Fruit fly (Drosophila melanogaster) whole organism, embryonic: Measurements from ENCODE around the gene CG32811.

Experiments
- Antp ChIP-seq: fragments of 200-800 bp; sonication (Bioruptor generic); optimal IDR thresholded peaks from 3 replicates; lab custom pipeline; 2016; ENCODE audit warnings: missing biosample characterization, missing genetic modification characterization
- B-H1 ChIP-seq: fragments of 200-800 bp; sonication (Bioruptor generic); IDR thresholded peaks from 3 replicates; pipeline ENCODE4 v1.3.6; 2022; ENCODE audit warnings: missing biosample characterization, missing genetic modification characterization
- Blimp-1 ChIP-seq: fragments of 200-800 bp; sonication (Bioruptor generic); optimal IDR thresholded peaks from 3 replicates; lab custom pipeline; 2018; ENCODE audit warnings: missing biosample characterization, missing genetic modification characterization, mild to moderate bottlenecking, moderate library complexity, missing genetic modification reagents
- CG1024 ChIP-seq: fragments of 200-800 bp; sonication (Bioruptor generic); IDR thresholded peaks from 2 replicates; pipeline ENCODE4 v1.3.6; 2022; ENCODE audit warnings: missing biosample characterization, missing genetic modification characterization
- CG12071 ChIP-seq: fragments of 200-800 bp; sonication (Bioruptor generic); optimal IDR thresholded peaks from 3 replicates; lab custom pipeline; 2018; ENCODE audit warnings: missing biosample characterization, mild to moderate bottlenecking, missing genetic modification characterization
- CG12744 ChIP-seq: fragments of 200-800 bp; sonication (Bioruptor generic); optimal IDR thresholded peaks from 2 replicates; lab custom pipeline; 2016; ENCODE audit warnings: missing biosample characterization, missing genetic modification characterization
- CG13287 ChIP-seq: fragments of 200-800 bp; sonication (Bioruptor generic); IDR thresholded peaks from 2 replicates; pipeline ENCODE4 v1.3.6; 2022; ENCODE audit warnings: missing biosample characterization, missing genetic modification characterization; ENCODE audit not compliant: partially characterized antibody
- CG13424 ChIP-seq: fragments of 200-800 bp; sonication (Bioruptor generic); optimal IDR thresholded peaks from 2 replicates; lab custom pipeline; 2019; ENCODE audit warnings: missing biosample characterization, mild to moderate bottlenecking, missing genetic modification characterization, moderate library complexity
- CG1602 ChIP-seq: fragments of 200-800 bp; sonication (Bioruptor generic); optimal IDR thresholded peaks from 3 replicates; lab custom pipeline; 2016; ENCODE audit warnings: missing biosample characterization, missing genetic modification characterization
- CG17186 ChIP-seq: fragments of 200-800 bp; sonication (Bioruptor generic); optimal IDR thresholded peaks from 3 replicates; lab custom pipeline; 2017; ENCODE audit warnings: missing biosample characterization, missing genetic modification reagents, missing genetic modification characterization
- CG17361 ChIP-seq: fragments of 200-800 bp; sonication (Bioruptor generic); IDR thresholded peaks from 3 replicates; pipeline ENCODE4 v1.3.6; 2022; ENCODE audit warnings: missing biosample characterization, missing genetic modification characterization
- CG18476 ChIP-seq: fragments of 200-800 bp; sonication (Bioruptor generic); optimal IDR thresholded peaks from 2 replicates; lab custom pipeline; 2016; ENCODE audit warnings: missing biosample characterization, mild to moderate bottlenecking, missing genetic modification characterization
- CG2116 ChIP-seq: fragments of 200-800 bp; sonication (Bioruptor generic); optimal IDR thresholded peaks from 3 replicates; lab custom pipeline; 2018; ENCODE audit warnings: missing biosample characterization, mild to moderate bottlenecking, missing genetic modification characterization
- CG2199 ChIP-seq: fragments of 200-800 bp; sonication (Bioruptor generic); IDR thresholded peaks from 3 replicates; pipeline ENCODE4 v1.3.6; 2022; ENCODE audit warnings: missing biosample characterization, missing genetic modification characterization
- CG2202 ChIP-seq: fragments of 200-800 bp; sonication (Bioruptor generic); optimal IDR thresholded peaks from 2 replicates; lab custom pipeline; 2018; ENCODE audit warnings: missing biosample characterization, mild to moderate bottlenecking, missing genetic modification characterization
- CG2678 ChIP-seq: fragments of 200-800 bp; sonication (Bioruptor generic); optimal IDR thresholded peaks from 3 replicates; lab custom pipeline; 2019; ENCODE audit warnings: missing biosample characterization, mild to moderate bottlenecking, missing genetic modification characterization, moderate library complexity
- CG30431 ChIP-seq: fragments of 200-800 bp; sonication (Bioruptor generic); optimal IDR thresholded peaks from 2 replicates; lab custom pipeline; 2017; ENCODE audit warnings: missing biosample characterization, missing genetic modification characterization
- CG31388 ChIP-seq: fragments of 200-800 bp; sonication (Bioruptor generic); optimal IDR thresholded peaks from 2 replicates; lab custom pipeline; 2016; ENCODE audit warnings: missing biosample characterization, missing genetic modification characterization
- CG32767 ChIP-seq: fragments of 200-800 bp; sonication (Bioruptor generic); IDR thresholded peaks from 2 replicates; pipeline ENCODE4 v1.3.6; 2022; ENCODE audit warnings: missing biosample characterization, missing genetic modification characterization
- CG33557 ChIP-seq: fragments of 200-800 bp; sonication (Bioruptor generic); optimal IDR thresholded peaks from 2 replicates; lab custom pipeline; 2019; ENCODE audit warnings: missing biosample characterization, mild to moderate bottlenecking, missing genetic modification characterization, moderate library complexity
- CG3838 ChIP-seq: fragments of 200-800 bp; sonication (Bioruptor generic); optimal IDR thresholded peaks from 3 replicates; lab custom pipeline; 2016; ENCODE audit warnings: missing biosample characterization, missing genetic modification characterization
- CG3847 ChIP-seq: fragments of 200-800 bp; sonication (Bioruptor generic); IDR thresholded peaks from 2 replicates; pipeline ENCODE4 v1.3.6; 2022; ENCODE audit warnings: missing biosample characterization, missing genetic modification characterization
- CG7745 ChIP-seq: fragments of 200-800 bp; sonication (Bioruptor generic); optimal IDR thresholded peaks from 2 replicates; lab custom pipeline; 2018; ENCODE audit warnings: missing biosample characterization, mild to moderate bottlenecking, missing genetic modification characterization, moderate library complexity
- CG9817 ChIP-seq: fragments of 200-800 bp; sonication (Bioruptor generic); optimal IDR thresholded peaks from 2 replicates; lab custom pipeline; 2018; ENCODE audit warnings: missing biosample characterization, mild to moderate bottlenecking, missing genetic modification characterization, moderate library complexity
- Drgx ChIP-seq: fragments of 200-800 bp; sonication (Bioruptor generic); IDR thresholded peaks from 2 replicates; pipeline ENCODE4 v1.3.6; 2022; ENCODE audit warnings: missing biosample characterization, missing genetic modification characterization
- H2.0 ChIP-seq: fragments of 200-800 bp; sonication (Bioruptor generic); IDR thresholded peaks from 2 replicates; pipeline ENCODE4 v1.3.6; 2022; ENCODE audit warnings: missing biosample characterization, missing genetic modification characterization
- Opbp ChIP-seq: fragments of 200-800 bp; sonication (Bioruptor generic); IDR thresholded peaks from 3 replicates; pipeline ENCODE4 v1.3.6; 2022; ENCODE audit warnings: missing biosample characterization, missing genetic modification characterization; ENCODE audit not compliant: partially characterized antibody
- Tbp ChIP-seq: fragments of >200 bp; optimal IDR thresholded peaks from 2 replicates; lab custom pipeline; 2018; ENCODE audit warnings: missing biosample characterization, missing genetic modification characterization
- amos ChIP-seq: fragments of 200-800 bp; sonication (Bioruptor generic); IDR thresholded peaks from 2 replicates; pipeline ENCODE4 v1.3.6; 2022; ENCODE audit warnings: missing biosample characterization, missing genetic modification characterization; ENCODE audit not compliant: partially characterized antibody
- ci ChIP-seq: fragments of 200-800 bp; sonication (Bioruptor generic); IDR thresholded peaks from 3 replicates; pipeline ENCODE4 v1.3.6; 2022; ENCODE audit warnings: missing biosample characterization, missing genetic modification characterization
- eve ChIP-seq, 2 experiments: fragments of >200 bp; optimal IDR thresholded peaks; 2 replicates each; lab custom pipeline; 2017; ENCODE audit warnings: missing biosample characterization in 2 of 2, missing genetic modification characterization in 2 of 2
- gcm ChIP-seq: fragments of 200-800 bp; sonication (Bioruptor generic); optimal IDR thresholded peaks from 2 replicates; lab custom pipeline; 2019; ENCODE audit warnings: missing biosample characterization, mild to moderate bottlenecking, missing genetic modification characterization, moderate library complexity
- odd ChIP-seq: fragments of 200-800 bp; sonication (Bioruptor generic); optimal IDR thresholded peaks from 2 replicates; lab custom pipeline; 2017; ENCODE audit warnings: missing biosample characterization, mild to moderate bottlenecking, missing genetic modification characterization
- pros ChIP-seq: fragments of 200-800 bp; sonication (Bioruptor generic); optimal IDR thresholded peaks from 3 replicates; lab custom pipeline; 2019; ENCODE audit warnings: missing biosample characterization, mild to moderate bottlenecking, missing genetic modification characterization, moderate library complexity
- psq ChIP-seq: fragments of 200-800 bp; sonication (Bioruptor generic); optimal IDR thresholded peaks from 2 replicates; lab custom pipeline; 2017; ENCODE audit warnings: missing biosample characterization, missing genetic modification characterization
- scrt ChIP-seq: fragments of 200-800 bp; sonication (Bioruptor generic); optimal IDR thresholded peaks from 2 replicates; lab custom pipeline; 2018; ENCODE audit warnings: missing biosample characterization, mild to moderate bottlenecking, missing genetic modification characterization, moderate library complexity
- sd ChIP-seq: fragments of 200-800 bp; sonication (Bioruptor generic); optimal IDR thresholded peaks from 3 replicates; lab custom pipeline; 2018; ENCODE audit warnings: missing biosample characterization, mild to moderate bottlenecking, missing genetic modification characterization, moderate library complexity
- slou ChIP-seq: fragments of 200-800 bp; sonication (Bioruptor generic); optimal IDR thresholded peaks from 3 replicates; lab custom pipeline; 2016; ENCODE audit warnings: missing biosample characterization, missing genetic modification characterization
- sqz ChIP-seq: fragments of 200-800 bp; sonication (Bioruptor generic); optimal IDR thresholded peaks from 3 replicates; lab custom pipeline; 2018; ENCODE audit warnings: missing biosample characterization, mild to moderate bottlenecking, missing genetic modification characterization
- tgo ChIP-seq: fragments of 200-800 bp; sonication (Bioruptor generic); IDR thresholded peaks from 3 replicates; pipeline ENCODE4 v1.3.6; 2022; ENCODE audit warnings: missing biosample characterization, missing genetic modification characterization
- vvl ChIP-seq: fragments of 200-800 bp; sonication (Bioruptor generic); IDR thresholded peaks from 2 replicates; pipeline ENCODE4 v1.3.6; 2022; ENCODE audit warnings: missing biosample characterization, missing genetic modification characterization
- z ChIP-seq: fragments of 200-800 bp; sonication (Bioruptor generic); IDR thresholded peaks from 3 replicates; pipeline ENCODE4 v1.3.6; 2022; ENCODE audit warnings: missing biosample characterization, missing genetic modification characterization

Gene CG32811

dm6 chrX:1308444-1308843 lies 10.3 kb upstream of the CG32811 start (continued):
- peak; percentile 42; the same call in 1 of the 2 replicates for TF ChIP-seq Drgx (GFP tag; lab: Robert Waterston, UW)
- no peak for TF ChIP-seq CG1602 (GFP tag; lab: Kevin White, UChicago)
- no peak for TF ChIP-seq CG3847
- no peak for TF ChIP-seq CG3838
- TF ChIP-seq amos (GFP tag; lab: Robert Waterston, UW): no peak
- TF ChIP-seq scrt (GFP tag; lab: Kevin White, UChicago): no peak
- no peak for TF ChIP-seq gcm (GFP tag; lab: Kevin White, UChicago)
- peak; percentile 37; the same call in 1 of the 2 replicates for TF ChIP-seq vvl (GFP tag; lab: Robert Waterston, UW)
- TF ChIP-seq CG2116 (GFP tag; lab: Kevin White, UChicago): no peak
- TF ChIP-seq CG12744 (GFP tag; lab: Kevin White, UChicago): no peak
- TF ChIP-seq sqz (GFP tag; lab: Kevin White, UChicago): no peak
- TF ChIP-seq tgo (GFP tag; lab: Robert Waterston, UW): no peak
- 0 out of 3 replicates have a peak, but pooled peaks have one; percentile 37 for TF ChIP-seq ci
- no peak for TF ChIP-seq CG32767
- no peak for TF ChIP-seq z (GFP tag; lab: Robert Waterston, UW)
- no peak for TF ChIP-seq CG18476 (GFP tag; lab: Kevin White, UChicago)
- TF ChIP-seq B-H1 (GFP tag; lab: Robert Waterston, UW): no peak
- TF ChIP-seq CG13424: no peak
- TF ChIP-seq psq (GFP tag; lab: Kevin White, UChicago): no peak
- TF ChIP-seq H2.0 (GFP tag; lab: Robert Waterston, UW): no peak
- TF ChIP-seq CG33557 (GFP tag; lab: Kevin White, UChicago): no peak
- no peak for TF ChIP-seq Opbp
- TF ChIP-seq Antp (GFP tag; lab: Kevin White, UChicago): no peak
- TF ChIP-seq Tbp: no peak
- no peak for TF ChIP-seq CG2678 (tag; lab: Kevin White, UChicago)
- no peak for TF ChIP-seq eve (GFP tag; optimal IDR thresholded peaks at IDR 0.05; lab: Kevin White, UChicago)
- TF ChIP-seq slou (GFP tag; lab: Kevin White, UChicago): no peak
- TF ChIP-seq CG13287 (GFP tag; lab: Robert Waterston, UW): peak; percentile 23; the same call in 1 of the 2 replicates
- no peak for TF ChIP-seq CG1024
- no peak for TF ChIP-seq CG7745 (tag; lab: Kevin White, UChicago)
- no peak for TF ChIP-seq CG31388 (GFP tag; lab: Kevin White, UChicago)
- no peak for TF ChIP-seq CG30431 (GFP tag; lab: Kevin White, UChicago)
- TF ChIP-seq CG17186 (GFP tag; lab: Kevin White, UChicago): no peak
- TF ChIP-seq CG2199 (GFP tag; lab: Robert Waterston, UW): no peak
- TF ChIP-seq odd: no peak

DNA sequence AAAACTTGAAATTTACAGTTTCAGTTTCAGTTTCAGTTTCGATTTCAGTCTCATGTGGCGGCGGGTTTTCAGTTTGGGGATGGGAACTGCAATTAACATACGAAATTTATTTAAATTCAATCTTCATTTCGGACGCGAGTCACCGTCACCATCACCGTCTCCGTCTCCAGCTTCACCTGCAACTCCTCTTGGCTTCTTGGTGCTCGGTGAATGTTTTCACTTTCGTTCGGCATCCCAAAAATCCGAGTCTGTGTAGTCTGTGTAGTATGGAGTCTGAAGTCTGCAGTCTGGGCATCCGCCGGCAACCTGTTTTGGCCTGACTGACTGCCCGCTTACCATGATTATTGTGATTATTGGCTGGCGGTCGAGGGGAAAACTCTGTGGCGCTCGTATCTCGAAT lies 5.8 kb upstream of the CG32811 start:
- TF ChIP-seq sd (tag; lab: Kevin White, UChicago) (peak; percentile 36), CG9817 (no peak), CG12071 (GFP tag; lab: Kevin White, UChicago) (no peak), Blimp-1 (GFP tag; lab: Kevin White, UChicago) (peak; percentile 98), CG17361 (no peak), vvl (GFP tag; lab: Robert Waterston, UW) (peak; percentile 51; the same call in 1 of the 2 replicates), CG2202 (no peak), pros (peak; percentile 10)
